Fruit fly (Drosophila melanogaster) whole organism, embryonic: ENCODE results near the gene Cpr65Au.
A peak's percentile ranks its signal among the peaks of the same experiment; 100 is the strongest.

Source experiments
- Bdp1 ChIP-seq: fragments of 200-800 bp; sonication (Bioruptor generic); optimal IDR thresholded peaks from 3 replicates; lab custom pipeline; 2016; ENCODE audit warnings: missing biosample characterization, missing genetic modification characterization
- Bgb ChIP-seq: fragments of 200-800 bp; sonication (Bioruptor generic); IDR thresholded peaks from 2 replicates; pipeline ENCODE4 v1.3.6; 2022; ENCODE audit warnings: missing biosample characterization, missing genetic modification characterization; ENCODE audit not compliant: partially characterized antibody
- CG10979 ChIP-seq: fragments of 200-800 bp; sonication (Bioruptor generic); optimal IDR thresholded peaks from 2 replicates; lab custom pipeline; 2018; ENCODE audit warnings: missing biosample characterization, mild to moderate bottlenecking, missing genetic modification characterization, moderate library complexity
- CG12104 ChIP-seq: fragments of 200-800 bp; sonication (Bioruptor generic); optimal IDR thresholded peaks from 3 replicates; lab custom pipeline; 2016; ENCODE audit warnings: missing biosample characterization, missing genetic modification characterization
- CG13894 ChIP-seq: fragments of 200-800 bp; sonication (Bioruptor generic); optimal IDR thresholded peaks from 3 replicates; lab custom pipeline; 2018; ENCODE audit warnings: missing biosample characterization, mild to moderate bottlenecking, missing genetic modification characterization, moderate library complexity
- CG15514 ChIP-seq: fragments of 200-800 bp; sonication (Bioruptor generic); optimal IDR thresholded peaks from 3 replicates; lab custom pipeline; 2017; ENCODE audit warnings: missing biosample characterization, missing genetic modification characterization, mild to moderate bottlenecking, moderate library complexity, missing genetic modification reagents
- CG1792 ChIP-seq: fragments of 200-800 bp; sonication (Bioruptor generic); optimal IDR thresholded peaks from 2 replicates; lab custom pipeline; 2016; ENCODE audit warnings: missing biosample characterization, missing genetic modification characterization
- CG18764 ChIP-seq: fragments of 200-800 bp; sonication (Bioruptor generic); optimal IDR thresholded peaks from 3 replicates; lab custom pipeline; 2016; ENCODE audit warnings: missing biosample characterization, missing genetic modification characterization
- CG30020 ChIP-seq: fragments of 200-800 bp; optimal IDR thresholded peaks from 2 replicates; lab custom pipeline; 2019; ENCODE audit warnings: missing biosample characterization, mild to moderate bottlenecking, missing genetic modification characterization, moderate library complexity
- CG31224 ChIP-seq: fragments of 200-800 bp; sonication (Bioruptor generic); IDR thresholded peaks from 2 replicates; pipeline ENCODE4 v1.3.6; 2022; ENCODE audit warnings: missing biosample characterization, missing genetic modification characterization
- CG31388 ChIP-seq: fragments of 200-800 bp; sonication (Bioruptor generic); optimal IDR thresholded peaks from 2 replicates; lab custom pipeline; 2016; ENCODE audit warnings: missing biosample characterization, missing genetic modification characterization
- CG4282 ChIP-seq: fragments of 200-800 bp; sonication (Bioruptor generic); optimal IDR thresholded peaks from 2 replicates; lab custom pipeline; 2016; ENCODE audit warnings: missing biosample characterization, missing genetic modification characterization
- CG4424 ChIP-seq: fragments of 200-800 bp; sonication (Bioruptor generic); optimal IDR thresholded peaks from 3 replicates; lab custom pipeline; 2016; ENCODE audit warnings: missing biosample characterization, missing genetic modification characterization
- CG5245 ChIP-seq: fragments of 200-800 bp; sonication (Bioruptor generic); optimal IDR thresholded peaks from 3 replicates; lab custom pipeline; 2016; ENCODE audit warnings: missing biosample characterization, missing genetic modification characterization
- CG6683 ChIP-seq: fragments of 200-800 bp; sonication (Bioruptor generic); optimal IDR thresholded peaks from 2 replicates; lab custom pipeline; 2017; ENCODE audit warnings: missing biosample characterization, mild to moderate bottlenecking, missing genetic modification characterization, missing genetic modification reagents
- CG6689 ChIP-seq: fragments of 200-800 bp; sonication (Bioruptor generic); IDR thresholded peaks from 2 replicates; pipeline ENCODE4 v1.3.6; 2022; ENCODE audit warnings: missing biosample characterization, missing genetic modification characterization
- Elba2 ChIP-seq: fragments of 200-800 bp; sonication (Bioruptor generic); optimal IDR thresholded peaks from 3 replicates; lab custom pipeline; 2016; ENCODE audit warnings: missing biosample characterization, missing genetic modification characterization
- GATAe ChIP-seq: fragments of 200-800 bp; sonication (Bioruptor generic); conservative IDR thresholded peaks from 2 replicates; pipeline ENCODE4 v1.3.6; 2022; ENCODE audit warnings: missing biosample characterization, missing genetic modification characterization
- Lpt ChIP-seq: fragments of >200 bp; optimal IDR thresholded peaks from 2 replicates; lab custom pipeline; 2018; ENCODE audit warnings: missing biosample characterization, missing genetic modification characterization
- NfI ChIP-seq: fragments of 200-800 bp; sonication (Bioruptor generic); optimal IDR thresholded peaks from 3 replicates; lab custom pipeline; 2018; ENCODE audit warnings: missing biosample characterization, mild to moderate bottlenecking, missing genetic modification characterization, moderate library complexity
- Ptx1 ChIP-seq: fragments of 200-800 bp; sonication (Bioruptor generic); IDR thresholded peaks from 2 replicates; pipeline ENCODE4 v1.3.6; 2022; ENCODE audit warnings: missing biosample characterization, missing genetic modification characterization
- Rfx ChIP-seq: fragments of 200-800 bp; sonication (Bioruptor generic); IDR thresholded peaks from 2 replicates; pipeline ENCODE4 v1.3.6; 2022; ENCODE audit warnings: missing biosample characterization, missing genetic modification characterization
- Spps ChIP-seq: fragments of 200-800 bp; sonication (Bioruptor generic); optimal IDR thresholded peaks from 2 replicates; lab custom pipeline; 2018; ENCODE audit warnings: missing biosample characterization, mild to moderate bottlenecking, missing genetic modification characterization
- abd-A ChIP-seq: fragments of 200-800 bp; sonication (Bioruptor generic); optimal IDR thresholded peaks from 3 replicates; lab custom pipeline; 2019; ENCODE audit warnings: missing biosample characterization, mild to moderate bottlenecking, missing genetic modification characterization, moderate library complexity
- ac ChIP-seq: fragments of 200-800 bp; sonication (Bioruptor generic); optimal IDR thresholded peaks from 3 replicates; lab custom pipeline; 2017; ENCODE audit warnings: missing biosample characterization, mild to moderate bottlenecking, missing genetic modification characterization
- amos ChIP-seq: fragments of 200-800 bp; sonication (Bioruptor generic); IDR thresholded peaks from 2 replicates; pipeline ENCODE4 v1.3.6; 2022; ENCODE audit warnings: missing biosample characterization, missing genetic modification characterization; ENCODE audit not compliant: partially characterized antibody
- ara ChIP-seq: fragments of 200-800 bp; sonication (Bioruptor generic); IDR thresholded peaks from 2 replicates; pipeline ENCODE4 v1.3.6; 2022; ENCODE audit warnings: missing biosample characterization, missing genetic modification characterization
- cas ChIP-seq: fragments of 200-800 bp; sonication (Bioruptor generic); IDR thresholded peaks from 2 replicates; pipeline ENCODE4 v1.3.6; 2022; ENCODE audit warnings: missing biosample characterization, missing genetic modification characterization
- chif ChIP-seq, 2 experiments: fragments of 200-800 bp; sonication (Bioruptor generic); optimal IDR thresholded peaks; 3 replicates each; lab custom pipeline; 2016; ENCODE audit warnings: missing biosample characterization in 2 of 2, missing genetic modification characterization in 2 of 2
- chinmo ChIP-seq: fragments of 200-800 bp; sonication (Bioruptor generic); IDR thresholded peaks from 4 replicates; pipeline ENCODE4 v1.3.6; 2022; ENCODE audit warnings: missing biosample characterization, missing genetic modification characterization; ENCODE audit not compliant: partially characterized antibody
- ci ChIP-seq: fragments of 200-800 bp; sonication (Bioruptor generic); IDR thresholded peaks from 3 replicates; pipeline ENCODE4 v1.3.6; 2022; ENCODE audit warnings: missing biosample characterization, missing genetic modification characterization
- dmrt11E ChIP-seq: fragments of 200-800 bp; sonication (Bioruptor generic); optimal IDR thresholded peaks from 3 replicates; lab custom pipeline; 2018; ENCODE audit warnings: missing biosample characterization, mild to moderate bottlenecking, missing genetic modification characterization, moderate library complexity
- grn ChIP-seq: fragments of 200-800 bp; sonication (Bioruptor generic); optimal IDR thresholded peaks from 3 replicates; lab custom pipeline; 2017; ENCODE audit warnings: missing biosample characterization, missing genetic modification characterization
- lbe ChIP-seq: fragments of 200-800 bp; sonication (Bioruptor generic); optimal IDR thresholded peaks from 2 replicates; lab custom pipeline; 2016; ENCODE audit warnings: missing biosample characterization, mild to moderate bottlenecking, missing genetic modification characterization
- luna ChIP-seq: fragments of 200-800 bp; sonication (Bioruptor generic); optimal IDR thresholded peaks from 2 replicates; lab custom pipeline; 2016; ENCODE audit warnings: missing biosample characterization, missing genetic modification characterization
- mld ChIP-seq: fragments of 200-800 bp; sonication (Bioruptor generic); IDR thresholded peaks from 3 replicates; pipeline ENCODE4 v1.3.6; 2022; ENCODE audit warnings: missing biosample characterization, missing genetic modification characterization; ENCODE audit not compliant: partially characterized antibody
- oc ChIP-seq: fragments of 200-800 bp; sonication (Bioruptor generic); optimal IDR thresholded peaks from 2 replicates; lab custom pipeline; 2018; ENCODE audit warnings: missing biosample characterization, mild to moderate bottlenecking, missing genetic modification characterization, moderate library complexity
- org-1 ChIP-seq: fragments of 200-800 bp; sonication (Bioruptor generic); optimal IDR thresholded peaks from 2 replicates; lab custom pipeline; 2017; ENCODE audit warnings: missing biosample characterization, missing genetic modification characterization
- pum ChIP-seq: fragments of 200-800 bp; sonication (Bioruptor generic); optimal IDR thresholded peaks from 2 replicates; lab custom pipeline; 2016; ENCODE audit warnings: missing biosample characterization, missing genetic modification characterization
- pzg ChIP-seq: fragments of 200-800 bp; sonication (Bioruptor generic); optimal IDR thresholded peaks from 3 replicates; lab custom pipeline; 2018; ENCODE audit warnings: missing biosample characterization, mild to moderate bottlenecking, missing genetic modification characterization, moderate library complexity
- sd ChIP-seq: fragments of 200-800 bp; sonication (Bioruptor generic); optimal IDR thresholded peaks from 3 replicates; lab custom pipeline; 2018; ENCODE audit warnings: missing biosample characterization, mild to moderate bottlenecking, missing genetic modification characterization, moderate library complexity
- slbo ChIP-seq: fragments of 200-800 bp; sonication (Bioruptor generic); IDR thresholded peaks from 2 replicates; pipeline ENCODE4 v1.3.6; 2022; ENCODE audit warnings: missing biosample characterization, missing genetic modification characterization
- stc ChIP-seq: fragments of 200-800 bp; sonication (Bioruptor generic); IDR thresholded peaks from 2 replicates; pipeline ENCODE4 v1.3.6; 2022; ENCODE audit warnings: missing biosample characterization, missing genetic modification characterization
- vvl ChIP-seq: fragments of 200-800 bp; sonication (Bioruptor generic); IDR thresholded peaks from 2 replicates; pipeline ENCODE4 v1.3.6; 2022; ENCODE audit warnings: missing biosample characterization, missing genetic modification characterization
- zen2 ChIP-seq: fragments of 200-800 bp; sonication (Bioruptor generic); IDR thresholded peaks from 3 replicates; pipeline ENCODE4 v1.3.6; 2022; ENCODE audit warnings: missing biosample characterization, missing genetic modification characterization; ENCODE audit not compliant: partially characterized antibody

Gene Cpr65Au

dm6 chr3L:6136691-6137090 is 4.8 kb upstream of the Cpr65Au start, which contains the start of gene Lcp65Af:
Lcp65Af (minus strand) TSS chr3L:6136791.
- TF ChIP-seq oc, result no peak
- no peak for TF ChIP-seq CG1792
- TF ChIP-seq ara (GFP tag; lab: Robert Waterston, UW), result no peak
- TF ChIP-seq CG18764 (GFP tag; lab: Kevin White, UChicago), result no peak
- TF ChIP-seq CG4282 (GFP tag; lab: Kevin White, UChicago), result no peak
- TF ChIP-seq CG15514 (GFP tag; lab: Kevin White, UChicago), result no peak
- TF ChIP-seq CG30020, result no peak
- no peak for TF ChIP-seq dmrt11E
- no peak for TF ChIP-seq Bgb (GFP tag; lab: Robert Waterston, UW)
- TF ChIP-seq Elba2 (GFP tag; lab: Kevin White, UChicago), result no peak
- TF ChIP-seq ac, result no peak

- TF ChIP-seq CG6683 (GFP tag; lab: Kevin White, UChicago) (no peak), Lpt (GFP tag; lab: Kevin White, UChicago) (no peak), CG10979 (no peak), CG4424 (GFP tag; lab: Kevin White, UChicago) (no peak), NfI (no peak)
These were observed 3.3 kb upstream of the Cpr65Au start, which contains the start of gene Lcp65Ag1 for dm6 chr3L:6135174-6135573. Lcp65Ag1 (minus strand) TSS chr3L:6135274.

DNA sequence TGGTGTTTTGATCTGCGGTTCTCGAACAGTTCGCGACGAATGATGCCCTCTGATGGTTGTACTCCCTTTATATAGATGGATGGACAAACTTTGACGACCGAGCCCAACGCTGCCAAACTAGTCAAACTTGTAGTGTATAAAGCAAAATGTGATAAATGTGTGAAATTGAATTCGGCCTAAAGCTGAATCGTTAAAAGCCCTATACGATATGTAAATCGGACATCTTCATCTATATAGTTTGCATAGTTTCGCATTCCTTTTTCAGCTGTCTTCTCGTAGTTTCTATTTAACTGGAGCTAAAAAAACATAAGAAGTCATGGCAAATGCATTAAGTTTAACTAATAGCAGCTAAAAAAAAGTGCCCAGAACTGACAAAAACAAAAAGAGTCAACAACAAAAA is 1.6 kb upstream of the Cpr65Au start, which contains the start of gene Lcp65Ag2:
TSS of gene Lcp65Ag2 (minus strand) at position 48 of the 400 bp plus-strand sequence.
- TF ChIP-seq ci, result no peak
- TF ChIP-seq CG13894, result peak; percentile 96
- TF ChIP-seq stc (GFP tag; lab: Robert Waterston, UW), result no peak
- no peak for TF ChIP-seq Bdp1 (GFP tag; lab: Kevin White, UChicago)
- TF ChIP-seq lbe (GFP tag; lab: Kevin White, UChicago), result no peak
- no peak for TF ChIP-seq pzg (GFP tag; lab: Kevin White, UChicago)
- no peak for TF ChIP-seq pum (GFP tag; lab: Kevin White, UChicago)
- TF ChIP-seq CG31388 (GFP tag; lab: Kevin White, UChicago), result no peak
- TF ChIP-seq chif (GFP tag; optimal IDR thresholded peaks at IDR 0.05; lab: Kevin White, UChicago), result no peak
- peak; percentile 18 for TF ChIP-seq abd-A
- TF ChIP-seq amos (GFP tag; lab: Robert Waterston, UW), result peak; percentile 8; the same call in 1 of the 2 replicates
- no peak for TF ChIP-seq Spps (tag; lab: Kevin White, UChicago)
- no peak for TF ChIP-seq CG6689 (GFP tag; lab: Robert Waterston, UW)
- TF ChIP-seq sd (tag; lab: Kevin White, UChicago), result peak; percentile 6
- TF ChIP-seq GATAe (GFP tag; lab: Robert Waterston, UW), result no peak
- TF ChIP-seq grn, result no peak
- 0 out of 4 replicates have a peak, but pooled peaks have one; percentile 12 for TF ChIP-seq chinmo

DNA sequence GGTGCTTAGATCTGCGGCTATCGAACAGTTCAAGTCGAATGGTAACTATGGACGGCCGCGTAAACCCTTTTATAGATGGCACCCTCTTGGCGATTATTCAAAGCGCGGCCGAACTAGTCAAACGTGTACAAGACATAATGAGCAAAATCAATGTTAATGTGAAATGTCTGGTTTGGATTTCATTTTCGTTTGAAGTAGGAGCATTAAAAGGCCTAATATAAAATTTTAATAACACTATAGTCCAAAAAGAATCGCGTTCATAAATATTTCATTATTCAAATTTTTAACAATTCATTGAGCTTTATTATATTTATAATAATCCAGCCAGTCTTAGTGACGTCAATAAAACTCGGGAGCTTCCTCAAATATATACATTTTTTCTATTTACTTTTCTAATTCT is 965 bp downstream of the Cpr65Au start, which contains the start of gene Lcp65Ag3:
TSS of gene Lcp65Ag3 (minus strand) at position 46 of the 400 bp plus-strand sequence.
- TF ChIP-seq slbo (GFP tag; lab: Robert Waterston, UW), result no peak
- TF ChIP-seq Ptx1 (GFP tag; lab: Robert Waterston, UW), result no peak
- TF ChIP-seq luna, result no peak
- TF ChIP-seq vvl (GFP tag; lab: Robert Waterston, UW), result peak; percentile 47
- TF ChIP-seq CG13894, result peak; percentile 56
- no peak for TF ChIP-seq CG31224 (GFP tag; lab: Robert Waterston, UW)
- no peak for TF ChIP-seq zen2 (GFP tag; lab: Robert Waterston, UW)
- TF ChIP-seq cas, result no peak
- no peak for TF ChIP-seq mld (GFP tag; lab: Robert Waterston, UW)
- no peak for TF ChIP-seq org-1
- TF ChIP-seq abd-A, result peak; percentile 70
- no peak for TF ChIP-seq CG12104 (GFP tag; lab: Kevin White, UChicago)
- TF ChIP-seq CG5245 (GFP tag; lab: Kevin White, UChicago), result no peak
- no peak for TF ChIP-seq CG6689 (GFP tag; lab: Robert Waterston, UW)
- TF ChIP-seq Rfx (GFP tag; lab: Robert Waterston, UW), result 0 out of 2 replicates have a peak, but pooled peaks have one; percentile 11
- TF ChIP-seq, all 482 proteins: peak for 4
